In genomic region chr2L:4893612-4894011, dm6 we compare ENCODE assay signal across 2 fruit fly cellular contexts.
TF ChIP-seq lines count a peak whose summit lies in the region.

No protein-coding gene starts in this region.

- TF ChIP-seq CTCF in whole organism, embryonic (GFP tag; optimal IDR thresholded peaks at IDR 0.05; lab: Kevin White, UChicago): no peak

TF ChIP-seq in whole organism, embryonic, 481 proteins besides CTCF, POLR2A, EP300 and RAD21:
- TF ChIP-seq CG18599 (GFP tag; optimal IDR thresholded peaks at IDR 0.05; lab: Kevin White, UChicago) (no peak), sd (tag; optimal IDR thresholded peaks at IDR 0.05; lab: Kevin White, UChicago) (peak; percentile 9), GATAe (GFP tag; conservative IDR thresholded peaks at IDR 0.05; lab: Robert Waterston, UW) (peak; percentile 33; the same call in 1 of the 2 replicates), mirr (GFP tag; optimal IDR thresholded peaks at IDR 0.05; lab: Kevin White, UChicago) (peak; percentile 30), sug (tag; optimal IDR thresholded peaks at IDR 0.05; lab: Kevin White, UChicago) (peak; percentile 32), Deaf1 (tag; optimal IDR thresholded peaks at IDR 0.05; lab: Kevin White, UChicago) (no peak), CG12659 (GFP tag; optimal IDR thresholded peaks at IDR 0.05; lab: Kevin White, UChicago) (no peak), CG13287 (GFP tag; IDR thresholded peaks at IDR 0.05; lab: Robert Waterston, UW; ENCODE audit: partially characterized antibody) (no peak), D19B (GFP tag; optimal IDR thresholded peaks at IDR 0.05; lab: Kevin White, UChicago) (no peak), CG9876 (GFP tag; optimal IDR thresholded peaks at IDR 0.05; lab: Kevin White, UChicago) (no peak), dm (GFP tag; optimal IDR thresholded peaks at IDR 0.05; lab: Kevin White, UChicago) (no peak), exex (tag; optimal IDR thresholded peaks at IDR 0.05; lab: Kevin White, UChicago) (peak; percentile 55), grn (GFP tag; optimal IDR thresholded peaks at IDR 0.05; lab: Kevin White, UChicago) (peak; percentile 81), ftz-f1 (GFP tag; optimal IDR thresholded peaks at IDR 0.05; lab: Kevin White, UChicago) (no peak), CG15479 (GFP tag; optimal IDR thresholded peaks at IDR 0.05; lab: Kevin White, UChicago) (peak; percentile 36), eve (GFP tag; optimal IDR thresholded peaks at IDR 0.05; lab: Kevin White, UChicago) (peak in 1 of 2 experiments; percentile 32), cwo (GFP tag; optimal IDR thresholded peaks at IDR 0.05; lab: Kevin White, UChicago) (peak; percentile 83), vnd (GFP tag; IDR thresholded peaks at IDR 0.05; lab: Robert Waterston, UW; ENCODE audit: partially characterized antibody) (no peak), vvl (GFP tag; IDR thresholded peaks at IDR 0.05; lab: Robert Waterston, UW) (no peak), kah (GFP tag; optimal IDR thresholded peaks at IDR 0.05; lab: Kevin White, UChicago) (no peak)

TF ChIP-seq in whole organism, prepupa, 60 proteins besides CTCF, POLR2A, EP300 and RAD21:
- TF ChIP-seq CG8119 (GFP tag; IDR thresholded peaks at IDR 0.05; lab: Robert Waterston, UW) (no peak), vri (GFP tag; optimal IDR thresholded peaks at IDR 0.05; lab: Kevin White, UChicago) (peak; percentile 3)
